Fruit fly (Drosophila melanogaster) whole organism, adult: ENCODE results near the gene nac.

Experiments used
- CG12768 ChIP-seq: fragments of 200-800 bp; sonication (Bioruptor generic); optimal IDR thresholded peaks from 2 replicates; lab custom pipeline; 2017; ENCODE audit warnings: missing biosample characterization, missing genetic modification characterization, mild to moderate bottlenecking, moderate library complexity, missing genetic modification reagents
- CG14711 ChIP-seq: fragments of 200-800 bp; sonication (Bioruptor generic); optimal IDR thresholded peaks from 2 replicates; lab custom pipeline; 2018; ENCODE audit warnings: missing biosample characterization, mild to moderate bottlenecking, missing genetic modification characterization, moderate library complexity
- CG1620 ChIP-seq: fragments of 200-800 bp; sonication (Bioruptor generic); optimal IDR thresholded peaks from 2 replicates; lab custom pipeline; 2016; ENCODE audit warnings: missing biosample characterization, missing genetic modification characterization
- CG5204 ChIP-seq: fragments of 200-800 bp; sonication (Bioruptor generic); optimal IDR thresholded peaks from 2 replicates; lab custom pipeline; 2016; ENCODE audit warnings: missing biosample characterization, missing genetic modification characterization
- CG7045 ChIP-seq: fragments of 200-800 bp; sonication (Bioruptor generic); optimal IDR thresholded peaks from 2 replicates; lab custom pipeline; 2017; ENCODE audit warnings: missing biosample characterization, mild to moderate bottlenecking, missing genetic modification characterization
- Crg-1 ChIP-seq: fragments of 200-800 bp; sonication (Bioruptor generic); optimal IDR thresholded peaks from 2 replicates; lab custom pipeline; 2016; ENCODE audit warnings: missing biosample characterization, missing genetic modification characterization
- Hr96 ChIP-seq: fragments of 200-800 bp; sonication (Bioruptor generic); optimal IDR thresholded peaks from 2 replicates; lab custom pipeline; 2016; ENCODE audit warnings: missing biosample characterization, missing genetic modification characterization
- Mnt ChIP-seq: fragments of 200-800 bp; sonication (Bioruptor generic); optimal IDR thresholded peaks from 2 replicates; lab custom pipeline; 2016; ENCODE audit warnings: missing biosample characterization, mild to moderate bottlenecking, missing genetic modification characterization
- bab1 ChIP-seq: fragments of 200-800 bp; sonication (Bioruptor generic); optimal IDR thresholded peaks from 3 replicates; lab custom pipeline; 2019; ENCODE audit warnings: missing biosample characterization, mild to moderate bottlenecking, missing genetic modification characterization, moderate library complexity
- cic ChIP-seq: fragments of 200-800 bp; sonication (Bioruptor generic); optimal IDR thresholded peaks from 2 replicates; lab custom pipeline; 2017; ENCODE audit warnings: missing biosample characterization, mild to moderate bottlenecking, missing genetic modification characterization, moderate library complexity
- kay ChIP-seq: fragments of 200-800 bp; sonication (Bioruptor generic); peaks from one replicate; lab custom pipeline; 2016; ENCODE audit warnings: missing biosample characterization, missing genetic modification characterization, borderline replicate concordance

- no peak for TF ChIP-seq CG7045 (GFP tag; lab: Kevin White, UChicago)
- TF ChIP-seq Hr96 (GFP tag; lab: Kevin White, UChicago) = no peak
- no peak for TF ChIP-seq CG1620
- no peak for TF ChIP-seq bab1
- no peak for TF ChIP-seq CG5204 (GFP tag; lab: Kevin White, UChicago)
- no peak for TF ChIP-seq kay (GFP tag; lab: Kevin White, UChicago)
- TF ChIP-seq cic (GFP tag; lab: Kevin White, UChicago) = no peak
- TF ChIP-seq Mnt = no peak
- no peak for TF ChIP-seq CG14711
- no peak for TF ChIP-seq CG12768
- TF ChIP-seq Crg-1 (GFP tag; lab: Kevin White, UChicago) = no peak
These were observed 49.5 kb downstream of the nac start for dm6 chr3R:8254347-8254746.
